Fruit fly (Drosophila melanogaster): ENCODE measurements around the gene CG31142.
A peak's percentile ranks its signal among the peaks of the same experiment; 100 is the strongest.

Gene CG31142

DNA sequence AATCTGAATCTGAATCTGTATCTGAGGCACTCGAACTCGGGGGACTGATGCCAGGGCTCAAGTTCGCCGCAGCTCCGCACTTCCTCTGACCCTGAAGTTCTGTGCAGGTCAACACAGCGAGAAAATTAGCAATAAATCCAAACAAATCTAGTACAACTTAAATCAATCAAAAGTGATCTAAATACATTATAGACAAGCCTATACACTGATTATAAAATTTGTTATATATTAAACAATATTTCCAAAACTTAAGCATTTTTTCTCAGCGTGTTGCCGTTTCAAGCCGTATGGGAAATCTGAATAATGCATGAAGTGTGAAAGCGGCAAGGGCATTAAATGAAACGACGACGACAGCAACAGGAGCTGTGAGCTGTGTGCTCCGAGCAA lies 14.0 kb upstream of the CG31142 start (continued):
- peak; percentile 54 for TF ChIP-seq ind (GFP tag; optimal IDR thresholded peaks at IDR 0.05)
- no peak for TF ChIP-seq CG1647 (GFP tag; optimal IDR thresholded peaks at IDR 0.05)
- TF ChIP-seq D19B (GFP tag; optimal IDR thresholded peaks at IDR 0.05): no peak
- peak; percentile 63 for TF ChIP-seq gem (tag; optimal IDR thresholded peaks at IDR 0.05)
- peak; percentile 21 for TF ChIP-seq Oli (tag; optimal IDR thresholded peaks at IDR 0.05)
- peak; percentile 54 for TF ChIP-seq CG11504 (tag; optimal IDR thresholded peaks at IDR 0.05)
- no peak for TF ChIP-seq Vsx1 (GFP tag; optimal IDR thresholded peaks at IDR 0.05)
- TF ChIP-seq CG6689 (GFP tag; IDR thresholded peaks at IDR 0.05): peak; percentile 26; the same call in 1 of the 2 replicates
- TF ChIP-seq Ptx1 (GFP tag; IDR thresholded peaks at IDR 0.05): peak; percentile 54
- no peak for TF ChIP-seq CG16813 (GFP tag; IDR thresholded peaks at IDR 0.05; ENCODE audit: partially characterized antibody)
- TF ChIP-seq dpn (GFP tag; optimal IDR thresholded peaks at IDR 0.05): peak in 1 of 2 experiments; percentile 34
- no peak for TF ChIP-seq fd102C (GFP tag; optimal IDR thresholded peaks at IDR 0.05)
- peak; percentile 2 for TF ChIP-seq Dek (tag; optimal IDR thresholded peaks at IDR 0.05)
- peak; percentile 43 for TF ChIP-seq unpg (GFP tag; optimal IDR thresholded peaks at IDR 0.05)
- TF ChIP-seq Nf-YB (GFP tag; optimal IDR thresholded peaks at IDR 0.05): no peak
- peak; percentile 50 for TF ChIP-seq CG2120 (GFP tag; optimal IDR thresholded peaks at IDR 0.05)
- no peak for TF ChIP-seq peb (GFP tag; IDR thresholded peaks at IDR 0.05)
- no peak for TF ChIP-seq pros (GFP tag; optimal IDR thresholded peaks at IDR 0.05)
- peak; percentile 19; the same call in 1 of the 2 replicates for TF ChIP-seq sisA (GFP tag; IDR thresholded peaks at IDR 0.05)
- no peak for TF ChIP-seq CG6272 (GFP tag; IDR thresholded peaks at IDR 0.05)
- TF ChIP-seq CG14441 (GFP tag; IDR thresholded peaks at IDR 0.05): peak; percentile 51
- 0 out of 3 replicates have a peak, but pooled peaks have one; percentile 33 for TF ChIP-seq CG11456 (GFP tag; IDR thresholded peaks at IDR 0.05)
- peak; percentile 13 to 21 for TF ChIP-seq Pdp1 (GFP tag; optimal IDR thresholded peaks at IDR 0.05)
- TF ChIP-seq pzg (GFP tag; optimal IDR thresholded peaks at IDR 0.05): no peak
- TF ChIP-seq CG15696 (tag; optimal IDR thresholded peaks at IDR 0.05): no peak
- TF ChIP-seq lov (optimal IDR thresholded peaks at IDR 0.05): no peak
- no peak for TF ChIP-seq lov (GFP tag; IDR thresholded peaks at IDR 0.05)
- peak; percentile 50 for TF ChIP-seq lab (GFP tag; optimal IDR thresholded peaks at IDR 0.05)
- peak; percentile 31 for TF ChIP-seq CG12391 (tag; optimal IDR thresholded peaks at IDR 0.05)
- peak; percentile 26 for TF ChIP-seq CG9727 (GFP tag; optimal IDR thresholded peaks at IDR 0.05)
- TF ChIP-seq CoRest (tag; optimal IDR thresholded peaks at IDR 0.05): no peak
- TF ChIP-seq E2f1 (GFP tag; IDR thresholded peaks at IDR 0.05): peak; percentile 34; the same call in 1 of the 2 replicates
- no peak for TF ChIP-seq Antp (GFP tag; optimal IDR thresholded peaks at IDR 0.05)
- no peak for TF ChIP-seq CG9797 (GFP tag; optimal IDR thresholded peaks at IDR 0.05)
- TF ChIP-seq CG32772 (GFP tag; IDR thresholded peaks at IDR 0.05): no peak
- TF ChIP-seq Drgx (GFP tag; IDR thresholded peaks at IDR 0.05): peak; percentile 49
- TF ChIP-seq rib (GFP tag; IDR thresholded peaks at IDR 0.05): no peak
- TF ChIP-seq CG14667 (GFP tag; IDR thresholded peaks at IDR 0.05): 0 out of 2 replicates have a peak, but pooled peaks have one; percentile 15
- peak; percentile 82 for TF ChIP-seq Atf6 (GFP tag; IDR thresholded peaks at IDR 0.05)
- 0 out of 2 replicates have a peak, but pooled peaks have one; percentile 19 for TF ChIP-seq CkIIα-i1 (GFP tag; IDR thresholded peaks at IDR 0.05)
- peak; percentile 51; the same call in 1 of the 2 replicates for TF ChIP-seq H2.0 (GFP tag; IDR thresholded peaks at IDR 0.05)
- TF ChIP-seq Ravus (GFP tag; IDR thresholded peaks at IDR 0.05): peak; percentile 19; the same call in 1 of the 2 replicates
- TF ChIP-seq crol (GFP tag; IDR thresholded peaks at IDR 0.05): peak; percentile 34; the same call in 1 of the 2 replicates
- peak; percentile 46; the same call in 1 of the 2 replicates for TF ChIP-seq al (GFP tag; IDR thresholded peaks at IDR 0.05)
- 0 out of 2 replicates have a peak, but pooled peaks have one; percentile 27 for TF ChIP-seq Taf1 (GFP tag; IDR thresholded peaks at IDR 0.05)
- TF ChIP-seq CG4282 (GFP tag; optimal IDR thresholded peaks at IDR 0.05): no peak
- no peak for TF ChIP-seq Sin3A (optimal IDR thresholded peaks at IDR 0.05)
- 0 out of 3 replicates have a peak, but pooled peaks have one; percentile 45 for TF ChIP-seq otp (GFP tag; IDR thresholded peaks at IDR 0.05)
- no peak for TF ChIP-seq vnd (GFP tag; IDR thresholded peaks at IDR 0.05; ENCODE audit: partially characterized antibody)
- TF ChIP-seq CG3726 (GFP tag; IDR thresholded peaks at IDR 0.05): no peak
- TF ChIP-seq cad (GFP tag; optimal IDR thresholded peaks at IDR 0.05): no peak

Measured in whole organism, embryonic.